Worm (Caenorhabditis elegans) whole organism, mixed stage, embryonic: ENCODE results near the gene fbxb-15.

Source experiments
- M03D4.4 ChIP-seq: sonication (generic microtip); optimal IDR thresholded peaks from 2 replicates; lab custom pipeline; 2017; ENCODE audit warnings: mild to moderate bottlenecking, missing genetic modification characterization, missing compliant biosample characterization
- blmp-1 ChIP-seq: fragments of 150-350 bp; optimal IDR thresholded peaks from 2 replicates; lab custom pipeline; 2014; ENCODE audit warnings: missing biosample characterization, missing genetic modification characterization
- ceh-43 ChIP-seq: fragments of 200-800 bp; sonication (Bioruptor generic); optimal IDR thresholded peaks from 2 replicates; lab custom pipeline; 2018; ENCODE audit warnings: mild to moderate bottlenecking, missing genetic modification characterization, moderate library complexity, missing compliant biosample characterization
- ceh-83 ChIP-seq: fragments of 200-800 bp; sonication (Bioruptor generic); optimal IDR thresholded peaks from 2 replicates; lab custom pipeline; 2018; ENCODE audit warnings: mild to moderate bottlenecking, missing genetic modification characterization, missing compliant biosample characterization
- ces-1 ChIP-seq: fragments of 150-350 bp; optimal IDR thresholded peaks from 2 replicates; lab custom pipeline; 2014; ENCODE audit warnings: missing biosample characterization, missing genetic modification reagents, missing genetic modification characterization
- cnd-1 ChIP-seq: fragments of 200-800 bp; sonication (Bioruptor generic); optimal IDR thresholded peaks from 2 replicates; lab custom pipeline; 2018; ENCODE audit warnings: mild to moderate bottlenecking, missing genetic modification characterization, missing compliant biosample characterization
- drap-1 ChIP-seq: fragments of 200-800 bp; sonication (Bioruptor generic); optimal IDR thresholded peaks from 3 replicates; lab custom pipeline; 2018; ENCODE audit warnings: mild to moderate bottlenecking, missing genetic modification characterization, missing compliant biosample characterization
- elt-1 ChIP-seq: sonication (generic microtip); optimal IDR thresholded peaks from 2 replicates; lab custom pipeline; 2017; ENCODE audit warnings: missing genetic modification characterization, mild to moderate bottlenecking, missing compliant biosample characterization, antibody characterized with exemption, moderate library complexity, borderline replicate concordance; ENCODE audit not compliant: insufficient read depth
- elt-3 ChIP-seq: fragments of 150-350 bp; optimal IDR thresholded peaks from 2 replicates; lab custom pipeline; 2014; ENCODE audit warnings: missing biosample characterization, missing genetic modification characterization
- flh-1 ChIP-seq: fragments of 200-800 bp; sonication (Bioruptor generic); optimal IDR thresholded peaks from 2 replicates; lab custom pipeline; 2018; ENCODE audit warnings: mild to moderate bottlenecking, missing genetic modification characterization, moderate library complexity, missing compliant biosample characterization
- hlh-1 ChIP-seq: fragments of 150-350 bp; optimal IDR thresholded peaks from 2 replicates; lab custom pipeline; 2014; ENCODE audit warnings: missing biosample characterization, missing genetic modification reagents, missing genetic modification characterization
- lin-13 ChIP-seq: fragments of 150-350 bp; optimal IDR thresholded peaks from 2 replicates; lab custom pipeline; 2014; ENCODE audit warnings: missing biosample characterization, missing genetic modification characterization
- lin-32 ChIP-seq: fragments of 200-800 bp; sonication (Bioruptor generic); optimal IDR thresholded peaks from 2 replicates; lab custom pipeline; 2018; ENCODE audit warnings: mild to moderate bottlenecking, missing genetic modification characterization, missing compliant biosample characterization
- lsy-2 ChIP-seq: fragments of 150-350 bp; optimal IDR thresholded peaks from 2 replicates; lab custom pipeline; 2014; ENCODE audit warnings: missing biosample characterization, missing genetic modification characterization
- mab-5 ChIP-seq: fragments of 150-350 bp; optimal IDR thresholded peaks from 2 replicates; lab custom pipeline; 2014; ENCODE audit warnings: missing biosample characterization, missing genetic modification characterization
- mep-1 ChIP-seq: fragments of 150-350 bp; optimal IDR thresholded peaks from 2 replicates; lab custom pipeline; 2017; ENCODE audit warnings: missing biosample characterization, missing genetic modification reagents, missing genetic modification characterization, inconsistent platforms
- mls-2 ChIP-seq: sonication (generic microtip); optimal IDR thresholded peaks from 2 replicates; lab custom pipeline; 2016; ENCODE audit warnings: mild to moderate bottlenecking, missing genetic modification characterization, moderate library complexity, missing compliant biosample characterization
- nhr-12 ChIP-seq: fragments of 150-350 bp; optimal IDR thresholded peaks from 2 replicates; lab custom pipeline; 2014; ENCODE audit warnings: missing biosample characterization, missing genetic modification characterization
- nhr-2 ChIP-seq: fragments of 150-350 bp; optimal IDR thresholded peaks from 2 replicates; lab custom pipeline; 2014; ENCODE audit warnings: missing biosample characterization, missing genetic modification characterization
- nhr-237 ChIP-seq: fragments of 150-350 bp; optimal IDR thresholded peaks from 2 replicates; lab custom pipeline; 2014; ENCODE audit warnings: missing biosample characterization, missing genetic modification characterization
- nhr-28 ChIP-seq: fragments of 150-350 bp; optimal IDR thresholded peaks from 2 replicates; lab custom pipeline; 2014; ENCODE audit warnings: missing biosample characterization, missing genetic modification characterization
- nhr-76 ChIP-seq: sonication (generic microtip); optimal IDR thresholded peaks from 2 replicates; lab custom pipeline; 2017; ENCODE audit warnings: missing biosample characterization, missing genetic modification characterization
- pha-4 ChIP-seq: fragments of 150-350 bp; optimal IDR thresholded peaks from 2 replicates; lab custom pipeline; 2018; ENCODE audit warnings: missing biosample characterization, missing genetic modification reagents, missing genetic modification characterization
- sem-2 ChIP-seq: fragments of 200-800 bp; sonication (Bioruptor generic); optimal IDR thresholded peaks from 2 replicates; lab custom pipeline; 2018; ENCODE audit warnings: mild to moderate bottlenecking, missing genetic modification characterization, missing compliant biosample characterization
- snpc-4 ChIP-seq: fragments of 150-350 bp; optimal IDR thresholded peaks from 2 replicates; lab custom pipeline; 2014; ENCODE audit warnings: missing biosample characterization, missing genetic modification characterization
- sptf-1 ChIP-seq: sonication (generic microtip); optimal IDR thresholded peaks from 2 replicates; lab custom pipeline; 2017; ENCODE audit warnings: mild to moderate bottlenecking, missing genetic modification characterization, moderate library complexity, missing compliant biosample characterization
- tbx-8 ChIP-seq: fragments of 200-800 bp; sonication (Bioruptor generic); optimal IDR thresholded peaks from 2 replicates; lab custom pipeline; 2018; ENCODE audit warnings: mild to moderate bottlenecking, missing genetic modification characterization, moderate library complexity, missing compliant biosample characterization
- unc-120 ChIP-seq: sonication (generic microtip); optimal IDR thresholded peaks from 2 replicates; lab custom pipeline; 2017; ENCODE audit warnings: missing genetic modification characterization, missing compliant biosample characterization; ENCODE audit not compliant: poor library complexity, severe bottlenecking
- unc-39 ChIP-seq: fragments of 150-350 bp; optimal IDR thresholded peaks from 2 replicates; lab custom pipeline; 2014; ENCODE audit warnings: missing biosample characterization, missing genetic modification characterization
- unc-62 ChIP-seq: fragments of 150-350 bp; optimal IDR thresholded peaks from 2 replicates; lab custom pipeline; 2014; ENCODE audit warnings: missing biosample characterization, missing genetic modification reagents, missing genetic modification characterization
- zip-8 ChIP-seq: fragments of 150-350 bp; optimal IDR thresholded peaks from 2 replicates; lab custom pipeline; 2014; ENCODE audit warnings: missing biosample characterization, missing genetic modification characterization

Gene fbxb-15

DNA sequence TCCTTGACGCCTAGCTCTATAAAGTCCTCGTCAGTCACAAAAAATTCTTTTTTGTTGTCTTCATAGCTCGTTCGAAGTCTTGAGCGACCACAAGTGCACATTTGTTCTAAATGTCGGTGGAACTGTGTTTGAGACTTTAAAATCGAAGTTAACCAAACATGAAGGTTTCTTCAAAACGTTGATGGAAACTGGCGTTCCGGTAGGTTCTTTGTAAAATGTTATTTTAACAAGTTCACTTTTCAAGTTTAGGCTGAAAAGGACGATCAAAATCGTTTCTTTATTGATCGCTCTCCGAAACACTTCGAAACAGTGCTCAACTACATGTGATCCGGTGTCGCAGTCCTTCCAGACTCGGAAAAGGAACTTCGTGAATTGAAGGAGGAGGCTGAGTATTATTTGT is 28.7 kb downstream of the fbxb-15 start, which contains the start of gene fbxa-160:
fbxa-160 (minus strand) TSS at position 101 of the 400 bp plus-strand sequence.
- TF ChIP-seq nhr-28 (tag; lab: Kevin White, UChicago) (no peak), lsy-2 (tag; lab: Kevin White, UChicago) (no peak), ceh-83 (GFP tag; lab: Kevin White, UChicago) (no peak), nhr-2 (tag; lab: Kevin White, UChicago) (no peak), tbx-8 (GFP tag; lab: Kevin White, UChicago) (no peak), unc-62 (GFP tag; lab: Kevin White, UChicago) (no peak)
- TF ChIP-seq, all 35 proteins: peak for 0

DNA sequence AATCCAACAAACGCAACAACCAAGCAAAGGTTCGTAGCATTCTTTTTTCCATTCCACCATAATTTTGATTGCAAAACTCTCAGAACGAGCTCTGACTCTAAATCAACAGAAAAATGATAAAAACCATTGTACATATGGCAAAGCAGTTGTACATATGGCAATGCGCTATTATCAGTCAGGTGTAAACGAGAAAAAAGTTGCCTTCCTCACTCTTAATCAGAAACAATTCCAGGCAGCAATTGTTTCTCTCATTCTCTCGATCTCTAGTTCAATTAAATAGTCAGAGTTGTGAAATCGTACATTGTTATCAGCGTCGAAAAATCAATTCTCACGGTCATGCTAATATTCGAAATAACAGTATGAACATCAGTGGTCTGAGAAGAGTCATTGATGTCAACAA is 31.5 kb downstream of the fbxb-15 start:
- no peak for TF ChIP-seq ceh-43 (GFP tag; lab: Kevin White, UChicago)
- TF ChIP-seq elt-3 = no peak
- TF ChIP-seq nhr-2 (tag; lab: Kevin White, UChicago) = no peak
- no peak for TF ChIP-seq tbx-8 (GFP tag; lab: Kevin White, UChicago)
- no peak for TF ChIP-seq sptf-1 (tag; lab: Kevin White, UChicago)
- no peak for TF ChIP-seq lin-13
- TF ChIP-seq unc-62 (GFP tag; lab: Kevin White, UChicago) = no peak
- TF ChIP-seq drap-1 = no peak
- no peak for TF ChIP-seq zip-8 (tag; lab: Kevin White, UChicago)
- no peak for TF ChIP-seq nhr-76
- TF ChIP-seq nhr-12 = no peak
- TF ChIP-seq blmp-1 = no peak
- TF ChIP-seq ceh-83 (GFP tag; lab: Kevin White, UChicago) = no peak
- TF ChIP-seq flh-1 (GFP tag; lab: Kevin White, UChicago) = no peak
- TF ChIP-seq, all 35 proteins: peak for 0

DNA sequence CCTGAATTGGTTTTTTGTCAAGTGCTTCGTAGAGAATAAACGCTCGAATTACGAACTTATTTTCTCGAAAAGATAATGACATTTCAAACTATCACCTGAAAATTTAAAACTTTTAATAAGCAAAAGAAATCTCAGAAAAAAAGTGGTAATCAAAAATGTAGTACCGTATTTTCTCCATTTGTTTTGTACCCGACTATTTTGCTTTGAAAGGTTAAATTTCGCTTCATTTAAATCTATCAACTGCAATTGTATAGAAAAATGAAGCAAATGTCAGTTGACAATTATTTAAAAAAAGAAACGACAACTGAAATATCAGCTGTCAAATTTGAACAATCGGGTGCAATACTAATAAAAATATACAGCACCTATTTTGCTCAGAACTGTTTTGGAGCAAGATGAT is 32.1 kb downstream of the fbxb-15 start, which contains the start of gene fbxa-158:
fbxa-158 (minus strand) TSS at position 101 of the 400 bp plus-strand sequence.
- no peak for TF ChIP-seq elt-1
- TF ChIP-seq mep-1 = no peak
- no peak for TF ChIP-seq ceh-43 (GFP tag; lab: Kevin White, UChicago)
- TF ChIP-seq blmp-1 = no peak
- TF ChIP-seq drap-1 = no peak
- no peak for TF ChIP-seq lin-13
- no peak for TF ChIP-seq lin-32 (GFP tag; lab: Kevin White, UChicago)
- no peak for TF ChIP-seq unc-120 (tag; lab: Kevin White, UChicago)
- no peak for TF ChIP-seq nhr-237 (tag; lab: Kevin White, UChicago)
- no peak for TF ChIP-seq elt-3
- no peak for TF ChIP-seq snpc-4 (tag; lab: Kevin White, UChicago)
- TF ChIP-seq sem-2 (GFP tag; lab: Kevin White, UChicago) = no peak
- TF ChIP-seq tbx-8 (GFP tag; lab: Kevin White, UChicago) = no peak
- no peak for TF ChIP-seq hlh-1 (tag; lab: Kevin White, UChicago)
- no peak for TF ChIP-seq M03D4.4 (tag; lab: Kevin White, UChicago)

DNA sequence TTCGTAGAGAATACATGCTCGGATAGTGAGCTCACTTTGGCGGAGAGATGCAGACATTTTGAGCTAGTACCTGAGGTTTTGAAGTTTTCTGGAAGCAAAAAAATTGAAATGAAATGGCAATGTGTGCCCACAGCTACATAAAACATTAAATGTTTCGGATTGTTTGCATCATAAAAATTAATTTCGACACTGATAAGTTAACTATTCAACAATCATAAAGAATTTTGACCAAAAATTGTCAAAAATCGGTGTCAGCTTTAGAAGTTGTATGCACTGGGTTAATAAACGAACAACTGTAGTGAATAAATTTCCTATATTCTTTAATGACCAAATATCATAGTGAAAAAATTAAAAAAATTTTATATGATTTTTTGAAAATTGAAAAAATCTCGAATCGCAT is 34.3 kb downstream of the fbxb-15 start, which contains the start of gene fbxa-166:
fbxa-166 (minus strand) TSS at position 101 of the 400 bp plus-strand sequence.
- TF ChIP-seq mab-5 (no peak), nhr-28 (tag; lab: Kevin White, UChicago) (no peak), zip-8 (tag; lab: Kevin White, UChicago) (no peak), elt-1 (no peak), pha-4 (tag; lab: Kevin White, UChicago) (no peak), flh-1 (GFP tag; lab: Kevin White, UChicago) (no peak), blmp-1 (no peak), nhr-12 (no peak), cnd-1 (tag; lab: Kevin White, UChicago) (no peak), elt-3 (no peak), ces-1 (GFP tag; lab: Kevin White, UChicago) (no peak)

DNA sequence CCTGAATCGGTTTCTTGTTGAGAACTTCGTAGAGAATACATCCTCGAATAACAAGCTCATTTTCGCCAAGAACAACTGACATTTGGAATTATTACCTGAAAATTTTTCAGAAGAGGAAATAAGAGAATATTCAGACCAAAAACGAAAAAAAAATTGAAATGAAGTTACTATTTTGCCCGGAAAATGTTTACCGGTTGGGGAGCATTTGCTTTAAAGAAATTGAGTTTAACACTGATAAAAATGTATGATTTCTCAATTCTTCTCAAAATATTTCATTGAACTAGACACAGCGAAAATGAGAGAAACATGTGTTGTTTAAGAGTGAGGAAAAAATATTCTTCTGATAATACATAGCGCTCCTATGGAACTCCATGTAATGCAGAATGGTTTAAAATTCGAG is 36.9 kb downstream of the fbxb-15 start, which contains the start of gene fbxa-165:
fbxa-165 (minus strand) TSS at position 101 of the 400 bp plus-strand sequence.
- TF ChIP-seq mls-2 (tag; lab: Kevin White, UChicago) (no peak), nhr-2 (tag; lab: Kevin White, UChicago) (no peak), flh-1 (GFP tag; lab: Kevin White, UChicago) (no peak), unc-39 (tag; lab: Kevin White, UChicago) (no peak), unc-120 (tag; lab: Kevin White, UChicago) (no peak), M03D4.4 (tag; lab: Kevin White, UChicago) (no peak), mab-5 (no peak), elt-1 (no peak), nhr-12 (no peak), mep-1 (no peak), drap-1 (no peak), ceh-43 (GFP tag; lab: Kevin White, UChicago) (no peak)
